Fruit fly (Drosophila melanogaster): ENCODE measurements around the gene Ocho.

Gene Ocho

DNA sequence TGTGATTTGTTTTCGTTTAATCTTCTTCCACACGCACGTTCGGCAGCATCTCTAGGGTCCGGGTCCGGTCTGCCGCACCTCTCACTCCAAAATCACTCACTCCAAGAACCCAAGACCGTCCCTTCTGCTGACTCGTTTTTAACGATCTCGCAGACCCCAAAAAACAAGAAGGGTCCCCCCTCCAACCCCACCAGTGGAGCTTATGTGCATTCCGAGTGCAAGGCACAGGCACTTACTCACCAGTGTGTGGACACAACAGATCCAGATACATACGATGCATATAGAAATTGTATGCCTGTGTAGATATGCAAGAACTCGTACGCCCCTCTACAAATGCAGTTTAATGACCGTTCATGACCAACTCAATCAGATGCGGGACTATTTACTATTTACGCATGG, 3.8 kb downstream of the Ocho start:
- TF ChIP-seq CG32532 (GFP tag; IDR thresholded peaks at IDR 0.05) (no peak), oc (tag; optimal IDR thresholded peaks at IDR 0.05) (peak; percentile 14), chm (GFP tag; IDR thresholded peaks at IDR 0.05) (peak; percentile 60; the same call in 1 of the 2 replicates), nom (GFP tag; optimal IDR thresholded peaks at IDR 0.05) (peak; percentile 40), maf-S (GFP tag; optimal IDR thresholded peaks at IDR 0.05) (no peak), slbo (GFP tag; IDR thresholded peaks at IDR 0.05) (no peak), aop (GFP tag; IDR thresholded peaks at IDR 0.05) (0 out of 2 replicates have a peak, but pooled peaks have one; percentile 31), fu2 (GFP tag; optimal IDR thresholded peaks at IDR 0.05) (no peak), CG7987 (GFP tag; optimal IDR thresholded peaks at IDR 0.05) (no peak), cg (GFP tag; optimal IDR thresholded peaks at IDR 0.05) (peak; percentile 50), HLH3B (GFP tag; IDR thresholded peaks at IDR 0.05) (0 out of 2 replicates have a peak, but pooled peaks have one; percentile 18), Bgb (GFP tag; IDR thresholded peaks at IDR 0.05; ENCODE audit: partially characterized antibody) (no peak), kni (GFP tag; optimal IDR thresholded peaks at IDR 0.05) (peak; percentile 89), tgo (GFP tag; IDR thresholded peaks at IDR 0.05) (no peak), CG10274 (GFP tag; optimal IDR thresholded peaks at IDR 0.05) (no peak), CG10366 (GFP tag; IDR thresholded peaks at IDR 0.05) (no peak), rib (GFP tag; IDR thresholded peaks at IDR 0.05) (peak; percentile 61; the same call in 1 of the 2 replicates), pros (GFP tag; optimal IDR thresholded peaks at IDR 0.05) (peak; percentile 51), pho (GFP tag; optimal IDR thresholded peaks at IDR 0.05) (no peak), fd64A (GFP tag; optimal IDR thresholded peaks at IDR 0.05) (no peak), gcm (GFP tag; optimal IDR thresholded peaks at IDR 0.05) (no peak), cad (GFP tag; optimal IDR thresholded peaks at IDR 0.05) (no peak), CG12769 (tag; optimal IDR thresholded peaks at IDR 0.05) (no peak), Drgx (GFP tag; IDR thresholded peaks at IDR 0.05) (0 out of 2 replicates have a peak, but pooled peaks have one; percentile 22), CG9876 (GFP tag; optimal IDR thresholded peaks at IDR 0.05) (no peak), CG7928 (GFP tag; optimal IDR thresholded peaks at IDR 0.05) (no peak), Nf-YA (GFP tag; IDR thresholded peaks at IDR 0.05) (no peak), CG3281 (GFP tag; optimal IDR thresholded peaks at IDR 0.05) (no peak), disco-r (GFP tag; optimal IDR thresholded peaks at IDR 0.05) (no peak), CG4328 (GFP tag; optimal IDR thresholded peaks at IDR 0.05) (no peak), CG11456 (GFP tag; IDR thresholded peaks at IDR 0.05) (0 out of 3 replicates have a peak, but pooled peaks have one; percentile 63), Ada2b (GFP tag; IDR thresholded peaks at IDR 0.05) (no peak), chn (GFP tag; optimal IDR thresholded peaks at IDR 0.05) (peak; percentile 4), zfh1 (GFP tag; IDR thresholded peaks at IDR 0.05) (no peak), insv (GFP tag; optimal IDR thresholded peaks at IDR 0.05) (no peak), CG30020 (tag; optimal IDR thresholded peaks at IDR 0.05) (no peak), wek (GFP tag; optimal IDR thresholded peaks at IDR 0.05) (no peak), pnt (GFP tag; optimal IDR thresholded peaks at IDR 0.05) (no peak), CG2199 (GFP tag; IDR thresholded peaks at IDR 0.05) (peak; percentile 49; the same call in 1 of the 3 replicates), crol (GFP tag; IDR thresholded peaks at IDR 0.05) (peak; percentile 87), CG32767 (GFP tag; IDR thresholded peaks at IDR 0.05) (0 out of 2 replicates have a peak, but pooled peaks have one; percentile 9), ara (GFP tag; IDR thresholded peaks at IDR 0.05) (0 out of 2 replicates have a peak, but pooled peaks have one; percentile 19), lilli (GFP tag; optimal IDR thresholded peaks at IDR 0.05) (no peak), Hmr (GFP tag; optimal IDR thresholded peaks at IDR 0.05) (no peak), Ets65A (GFP tag) (peak; percentile 80), CG1233 (GFP tag; optimal IDR thresholded peaks at IDR 0.05) (no peak), Med (GFP tag) (peak; percentile 37), sd (tag; optimal IDR thresholded peaks at IDR 0.05) (peak; percentile 57), hb (GFP tag; IDR thresholded peaks at IDR 0.05; ENCODE audit: partially characterized antibody) (no peak), CG12155 (GFP tag; optimal IDR thresholded peaks at IDR 0.05) (no peak), CG6791 (GFP tag; IDR thresholded peaks at IDR 0.05; ENCODE audit: partially characterized antibody) (0 out of 3 replicates have a peak, but pooled peaks have one; percentile 29)
